Fruit fly (Drosophila melanogaster) whole organism, embryonic: ENCODE data around the gene CG15522.

Experiments used
- Aef1 ChIP-seq: fragments of 200-800 bp; sonication (Bioruptor generic); IDR thresholded peaks from 3 replicates; pipeline ENCODE4 v1.3.6; 2022; ENCODE audit warnings: missing biosample characterization, missing genetic modification characterization
- Blimp-1 ChIP-seq: fragments of 200-800 bp; sonication (Bioruptor generic); optimal IDR thresholded peaks from 3 replicates; lab custom pipeline; 2018; ENCODE audit warnings: missing biosample characterization, missing genetic modification characterization, mild to moderate bottlenecking, moderate library complexity, missing genetic modification reagents
- BtbVII ChIP-seq: fragments of 200-800 bp; sonication (Bioruptor generic); optimal IDR thresholded peaks from 3 replicates; lab custom pipeline; 2017; ENCODE audit warnings: missing biosample characterization, mild to moderate bottlenecking, missing genetic modification characterization
- CG10274 ChIP-seq: fragments of 200-800 bp; sonication (Bioruptor generic); optimal IDR thresholded peaks from 3 replicates; lab custom pipeline; 2017; ENCODE audit warnings: missing biosample characterization, mild to moderate bottlenecking, missing genetic modification characterization
- CG13424 ChIP-seq: fragments of 200-800 bp; sonication (Bioruptor generic); optimal IDR thresholded peaks from 2 replicates; lab custom pipeline; 2019; ENCODE audit warnings: missing biosample characterization, mild to moderate bottlenecking, missing genetic modification characterization, moderate library complexity
- CG14667 ChIP-seq: fragments of 200-800 bp; sonication (Bioruptor generic); IDR thresholded peaks from 2 replicates; pipeline ENCODE4 v1.3.6; 2022; ENCODE audit warnings: missing biosample characterization, missing genetic modification characterization
- CG1603 ChIP-seq: fragments of 200-800 bp; sonication (Bioruptor generic); optimal IDR thresholded peaks from 2 replicates; lab custom pipeline; 2019; ENCODE audit warnings: missing biosample characterization, mild to moderate bottlenecking, missing genetic modification characterization, moderate library complexity
- CG2120 ChIP-seq: fragments of 200-800 bp; sonication (Bioruptor generic); optimal IDR thresholded peaks from 3 replicates; lab custom pipeline; 2016; ENCODE audit warnings: missing biosample characterization, missing genetic modification characterization
- CG2678 ChIP-seq: fragments of 200-800 bp; sonication (Bioruptor generic); optimal IDR thresholded peaks from 3 replicates; lab custom pipeline; 2019; ENCODE audit warnings: missing biosample characterization, mild to moderate bottlenecking, missing genetic modification characterization, moderate library complexity
- CG3847 ChIP-seq: fragments of 200-800 bp; sonication (Bioruptor generic); IDR thresholded peaks from 2 replicates; pipeline ENCODE4 v1.3.6; 2022; ENCODE audit warnings: missing biosample characterization, missing genetic modification characterization
- CG4424 ChIP-seq: fragments of 200-800 bp; sonication (Bioruptor generic); optimal IDR thresholded peaks from 3 replicates; lab custom pipeline; 2016; ENCODE audit warnings: missing biosample characterization, missing genetic modification characterization
- CG4820 ChIP-seq: fragments of 200-800 bp; sonication (Bioruptor generic); optimal IDR thresholded peaks from 3 replicates; lab custom pipeline; 2016; ENCODE audit warnings: missing biosample characterization, missing genetic modification characterization
- CG6654 ChIP-seq: fragments of 200-800 bp; sonication (Bioruptor generic); optimal IDR thresholded peaks from 2 replicates; lab custom pipeline; 2017; ENCODE audit warnings: missing biosample characterization, mild to moderate bottlenecking, missing genetic modification characterization
- CG7786 ChIP-seq: fragments of 200-800 bp; sonication (Bioruptor generic); optimal IDR thresholded peaks from 2 replicates; lab custom pipeline; 2016; ENCODE audit warnings: missing biosample characterization, missing genetic modification characterization
- CG7839 ChIP-seq: fragments of 200-800 bp; sonication (Bioruptor generic); optimal IDR thresholded peaks from 3 replicates; lab custom pipeline; 2018; ENCODE audit warnings: missing biosample characterization, mild to moderate bottlenecking, missing genetic modification characterization, moderate library complexity
- CG7987 ChIP-seq: fragments of 200-800 bp; sonication (Bioruptor generic); optimal IDR thresholded peaks from 2 replicates; lab custom pipeline; 2018; ENCODE audit warnings: missing biosample characterization, mild to moderate bottlenecking, missing genetic modification characterization, moderate library complexity
- CG8089 ChIP-seq: fragments of 200-800 bp; sonication (Bioruptor generic); optimal IDR thresholded peaks from 3 replicates; lab custom pipeline; 2016; ENCODE audit warnings: missing biosample characterization, missing genetic modification characterization
- CG8281 ChIP-seq: fragments of 200-800 bp; sonication (Bioruptor generic); optimal IDR thresholded peaks from 2 replicates; lab custom pipeline; 2018; ENCODE audit warnings: missing biosample characterization, mild to moderate bottlenecking, missing genetic modification characterization, moderate library complexity
- CG8944 ChIP-seq: fragments of 200-800 bp; sonication (Bioruptor generic); optimal IDR thresholded peaks from 3 replicates; lab custom pipeline; 2016; ENCODE audit warnings: missing biosample characterization, missing genetic modification characterization
- CkIIα-i1 ChIP-seq: fragments of 200-800 bp; sonication (Bioruptor generic); IDR thresholded peaks from 2 replicates; pipeline ENCODE4 v1.3.6; 2022; ENCODE audit warnings: missing biosample characterization, missing genetic modification characterization
- Dad ChIP-seq: fragments of 200-800 bp; sonication (Bioruptor generic); optimal IDR thresholded peaks from 3 replicates; lab custom pipeline; 2016; ENCODE audit warnings: missing biosample characterization, missing genetic modification characterization
- Dip3 ChIP-seq: fragments of 200-800 bp; sonication (Bioruptor generic); optimal IDR thresholded peaks from 3 replicates; lab custom pipeline; 2016; ENCODE audit warnings: missing biosample characterization, missing genetic modification characterization
- Dref ChIP-seq: fragments of 200-800 bp; sonication (Bioruptor generic); IDR thresholded peaks from 2 replicates; pipeline ENCODE4 v1.3.6; 2022; ENCODE audit warnings: missing biosample characterization, missing genetic modification characterization
- E2f2 ChIP-seq: fragments of 200-800 bp; sonication (Bioruptor generic); IDR thresholded peaks from 2 replicates; pipeline ENCODE4 v1.3.6; 2022; ENCODE audit warnings: missing biosample characterization, missing genetic modification characterization
- Gug ChIP-seq: fragments of 200-800 bp; sonication (Bioruptor generic); IDR thresholded peaks from 4 replicates; pipeline ENCODE4 v1.3.6; 2022; ENCODE audit warnings: missing biosample characterization, missing genetic modification characterization
- Hand ChIP-seq: fragments of 200-800 bp; sonication (Bioruptor generic); optimal IDR thresholded peaks from 2 replicates; lab custom pipeline; 2017; ENCODE audit warnings: mild to moderate bottlenecking, missing biosample characterization, missing genetic modification reagents, missing genetic modification characterization
- HmgZ ChIP-seq: fragments of 200-800 bp; sonication (Bioruptor generic); optimal IDR thresholded peaks from 2 replicates; lab custom pipeline; 2018; ENCODE audit warnings: missing biosample characterization, mild to moderate bottlenecking, missing genetic modification characterization
- Kr ChIP-seq: fragments of 200-800 bp; sonication (Bioruptor generic); optimal IDR thresholded peaks from 2 replicates; lab custom pipeline; 2017; ENCODE audit warnings: missing biosample characterization, mild to moderate bottlenecking, missing genetic modification characterization
- Lhr ChIP-seq: fragments of 200-800 bp; sonication (Bioruptor generic); optimal IDR thresholded peaks from 3 replicates; lab custom pipeline; 2017; ENCODE audit warnings: mild to moderate bottlenecking, missing biosample characterization, missing genetic modification reagents, missing genetic modification characterization
- MTF-1 ChIP-seq: fragments of 200-800 bp; sonication (Bioruptor generic); optimal IDR thresholded peaks from 2 replicates; lab custom pipeline; 2018; ENCODE audit warnings: missing biosample characterization, mild to moderate bottlenecking, missing genetic modification characterization, borderline replicate concordance
- Mad ChIP-seq: fragments of 200-800 bp; sonication (Bioruptor generic); optimal IDR thresholded peaks from 2 replicates; lab custom pipeline; 2016; ENCODE audit warnings: missing biosample characterization, missing genetic modification characterization
- Sry-β ChIP-seq: fragments of 200-800 bp; sonication (Bioruptor generic); optimal IDR thresholded peaks from 2 replicates; lab custom pipeline; 2018; ENCODE audit warnings: missing biosample characterization, mild to moderate bottlenecking, missing genetic modification characterization, moderate library complexity
- ab ChIP-seq: fragments of 200-800 bp; sonication (Bioruptor generic); optimal IDR thresholded peaks from 2 replicates; lab custom pipeline; 2016; ENCODE audit warnings: missing biosample characterization, missing genetic modification characterization
- amos ChIP-seq: fragments of 200-800 bp; sonication (Bioruptor generic); IDR thresholded peaks from 2 replicates; pipeline ENCODE4 v1.3.6; 2022; ENCODE audit warnings: missing biosample characterization, missing genetic modification characterization; ENCODE audit not compliant: partially characterized antibody
- bbx ChIP-seq: fragments of 200-800 bp; sonication (Bioruptor generic); IDR thresholded peaks from 2 replicates; pipeline ENCODE4 v1.3.6; 2022; ENCODE audit warnings: missing biosample characterization, missing genetic modification characterization; ENCODE audit not compliant: partially characterized antibody
- chn ChIP-seq: fragments of 200-800 bp; sonication (Bioruptor generic); optimal IDR thresholded peaks from 2 replicates; lab custom pipeline; 2016; ENCODE audit warnings: missing biosample characterization, missing genetic modification characterization
- corto ChIP-seq: fragments of 200-800 bp; sonication (Bioruptor generic); optimal IDR thresholded peaks from 2 replicates; lab custom pipeline; 2016; ENCODE audit warnings: missing biosample characterization, mild to moderate bottlenecking, missing genetic modification characterization, moderate library complexity
- crp ChIP-seq, 2 experiments: fragments of 200-800 bp; sonication (Bioruptor generic); optimal IDR thresholded peaks; 2 replicates in 1 of 2; 3 replicates in 1 of 2; lab custom pipeline; 2017; ENCODE audit warnings: missing biosample characterization in 2 of 2, missing genetic modification characterization in 2 of 2, mild to moderate bottlenecking in 1 of 2, moderate library complexity in 1 of 2
- cwo ChIP-seq: fragments of 200-800 bp; sonication (Bioruptor generic); optimal IDR thresholded peaks from 3 replicates; lab custom pipeline; 2017; ENCODE audit warnings: missing biosample characterization, missing genetic modification characterization, mild to moderate bottlenecking, moderate library complexity, missing genetic modification reagents
- dmrt11E ChIP-seq: fragments of 200-800 bp; sonication (Bioruptor generic); optimal IDR thresholded peaks from 3 replicates; lab custom pipeline; 2018; ENCODE audit warnings: missing biosample characterization, mild to moderate bottlenecking, missing genetic modification characterization, moderate library complexity
- dysf ChIP-seq: fragments of 200-800 bp; sonication (Bioruptor generic); IDR thresholded peaks from 3 replicates; pipeline ENCODE4 v1.3.6; 2022; ENCODE audit warnings: missing biosample characterization, missing genetic modification characterization
- ems ChIP-seq: fragments of 200-800 bp; sonication (Bioruptor generic); optimal IDR thresholded peaks from 3 replicates; lab custom pipeline; 2016; ENCODE audit warnings: missing biosample characterization, missing genetic modification characterization
- exex ChIP-seq: fragments of 200-800 bp; sonication (Bioruptor generic); optimal IDR thresholded peaks from 4 replicates; lab custom pipeline; 2018; ENCODE audit warnings: missing biosample characterization, mild to moderate bottlenecking, missing genetic modification characterization, moderate library complexity
- fd64A ChIP-seq: fragments of 200-800 bp; sonication (Bioruptor generic); optimal IDR thresholded peaks from 3 replicates; lab custom pipeline; 2018; ENCODE audit warnings: missing biosample characterization, mild to moderate bottlenecking, missing genetic modification characterization
- fu2 ChIP-seq: fragments of 200-800 bp; sonication (Bioruptor generic); optimal IDR thresholded peaks from 2 replicates; lab custom pipeline; 2016; ENCODE audit warnings: missing biosample characterization, missing genetic modification characterization
- gro ChIP-seq: fragments of 200-800 bp; sonication (Bioruptor generic); optimal IDR thresholded peaks from 2 replicates; lab custom pipeline; 2016; ENCODE audit warnings: missing biosample characterization, missing genetic modification characterization
- hth ChIP-seq: fragments of >200 bp; optimal IDR thresholded peaks from 2 replicates; lab custom pipeline; 2017; ENCODE audit warnings: inconsistent platforms
- scrt ChIP-seq: fragments of 200-800 bp; sonication (Bioruptor generic); optimal IDR thresholded peaks from 2 replicates; lab custom pipeline; 2018; ENCODE audit warnings: missing biosample characterization, mild to moderate bottlenecking, missing genetic modification characterization, moderate library complexity
- sna ChIP-seq: fragments of 200-800 bp; sonication (Bioruptor generic); IDR thresholded peaks from 2 replicates; pipeline ENCODE4 v1.3.6; 2022; ENCODE audit warnings: missing biosample characterization, missing genetic modification characterization; ENCODE audit not compliant: partially characterized antibody
- toy ChIP-seq: fragments of 200-800 bp; sonication (Bioruptor generic); IDR thresholded peaks from 2 replicates; pipeline ENCODE4 v1.3.6; 2022; ENCODE audit warnings: missing biosample characterization, missing genetic modification characterization
- tx ChIP-seq: fragments of 200-800 bp; sonication (Bioruptor generic); optimal IDR thresholded peaks from 2 replicates; lab custom pipeline; 2016; ENCODE audit warnings: missing biosample characterization, missing genetic modification characterization

The CG15522 gene

DNA sequence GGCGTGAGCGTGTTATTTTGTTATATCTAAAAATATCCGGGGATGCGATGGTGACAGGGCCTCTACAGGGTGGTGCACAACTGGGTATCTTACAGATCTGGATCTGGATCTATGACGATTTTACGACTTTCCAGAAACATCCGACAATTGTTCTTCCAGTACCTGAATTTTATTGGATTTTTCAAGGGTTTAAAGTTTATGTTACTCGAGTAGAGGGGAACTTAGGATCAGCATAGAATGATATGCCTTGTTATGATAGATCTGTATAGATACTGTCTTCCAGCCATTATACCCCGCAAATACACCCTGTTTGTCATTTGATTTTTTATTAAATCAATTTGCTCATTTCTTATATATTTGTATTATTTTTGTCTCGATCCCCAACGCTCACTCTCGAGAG lies 32.7 kb upstream of the CG15522 start (continued):
- TF ChIP-seq bbx (GFP tag; lab: Robert Waterston, UW) (no peak), crp (GFP tag; optimal IDR thresholded peaks at IDR 0.05; lab: Kevin White, UChicago) (no peak), CG3847 (GFP tag; lab: Robert Waterston, UW) (peak; percentile 67), corto (GFP tag; lab: Kevin White, UChicago) (no peak), tx (GFP tag; lab: Kevin White, UChicago) (no peak), Mad (GFP tag; lab: Kevin White, UChicago) (no peak), CG1603 (tag; lab: Kevin White, UChicago) (peak; percentile 52), CG4820 (GFP tag; lab: Kevin White, UChicago) (peak; percentile 24), CG4424 (GFP tag; lab: Kevin White, UChicago) (peak; percentile 52), CG14667 (GFP tag; lab: Robert Waterston, UW) (peak; percentile 43; the same call in 1 of the 2 replicates), E2f2 (GFP tag; lab: Robert Waterston, UW) (peak; percentile 30; the same call in 1 of the 2 replicates), HmgZ (tag; lab: Kevin White, UChicago) (peak; percentile 23), fd64A (no peak), CG2120 (GFP tag; lab: Kevin White, UChicago) (peak; percentile 65), Dip3 (peak; percentile 38), scrt (GFP tag; lab: Kevin White, UChicago) (peak; percentile 49), Lhr (GFP tag; lab: Kevin White, UChicago) (no peak), Dref (no peak), Blimp-1 (GFP tag; lab: Kevin White, UChicago) (peak; percentile 36), CG8944 (GFP tag; lab: Kevin White, UChicago) (peak; percentile 35), toy (GFP tag; lab: Robert Waterston, UW) (0 out of 2 replicates have a peak, but pooled peaks have one; percentile 30), Aef1 (GFP tag; lab: Robert Waterston, UW) (peak; percentile 61), CG7839 (tag; lab: Kevin White, UChicago) (peak; percentile 73), dysf (peak; percentile 89), hth (lab: Kevin White, UChicago) (no peak), CG13424 (tag; lab: Kevin White, UChicago) (peak; percentile 80), amos (GFP tag; lab: Robert Waterston, UW) (no peak), CG7786 (peak; percentile 33), CG10274 (GFP tag; lab: Kevin White, UChicago) (peak; percentile 40), chn (GFP tag; lab: Kevin White, UChicago) (no peak), Kr (GFP tag; lab: Kevin White, UChicago) (no peak), CG7987 (GFP tag; lab: Kevin White, UChicago) (no peak), fu2 (GFP tag; lab: Kevin White, UChicago) (no peak), BtbVII (GFP tag; lab: Kevin White, UChicago) (peak; percentile 58), sna (no peak), gro (peak; percentile 38), CG2678 (tag; lab: Kevin White, UChicago) (peak; percentile 84), exex (tag; lab: Kevin White, UChicago) (peak; percentile 20), ab (GFP tag; lab: Kevin White, UChicago) (no peak), ems (GFP tag; lab: Kevin White, UChicago) (peak; percentile 26), MTF-1 (no peak), CkIIα-i1 (no peak), CG8089 (GFP tag; lab: Kevin White, UChicago) (no peak), CG6654 (GFP tag; lab: Kevin White, UChicago) (no peak), CG8281 (tag; lab: Kevin White, UChicago) (peak; percentile 18), Sry-β (GFP tag; lab: Kevin White, UChicago) (no peak), dmrt11E (no peak), Dad (GFP tag; lab: Kevin White, UChicago) (peak; percentile 69), Gug (GFP tag; lab: Robert Waterston, UW) (peak; percentile 12; the same call in 2 of the 4 replicates), cwo (GFP tag; lab: Kevin White, UChicago) (peak; percentile 42), Hand (no peak)
